Fruit fly (Drosophila melanogaster) whole organism, embryonic: Measurements from ENCODE around the gene CG42578.

Experiments
- Antp ChIP-seq: fragments of 200-800 bp; sonication (Bioruptor generic); optimal IDR thresholded peaks from 3 replicates; lab custom pipeline; 2016; ENCODE audit warnings: missing biosample characterization, missing genetic modification characterization
- Atf3 ChIP-seq: fragments of 200-800 bp; sonication (Bioruptor generic); optimal IDR thresholded peaks from 3 replicates; lab custom pipeline; 2016; ENCODE audit warnings: missing biosample characterization, missing genetic modification characterization
- Atf6 ChIP-seq: fragments of 200-800 bp; sonication (Bioruptor generic); IDR thresholded peaks from 2 replicates; pipeline ENCODE4 v1.3.6; 2022; ENCODE audit warnings: missing biosample characterization, missing genetic modification characterization
- CG10267 ChIP-seq: fragments of 200-800 bp; sonication (Bioruptor generic); optimal IDR thresholded peaks from 2 replicates; lab custom pipeline; 2018; ENCODE audit warnings: missing biosample characterization, mild to moderate bottlenecking, missing genetic modification characterization, moderate library complexity
- CG10321 ChIP-seq: fragments of 200-800 bp; sonication (Bioruptor generic); IDR thresholded peaks from 2 replicates; pipeline ENCODE4 v1.3.6; 2022; ENCODE audit warnings: missing biosample characterization, missing genetic modification characterization
- CG10366 ChIP-seq: fragments of 200-800 bp; sonication (Bioruptor generic); IDR thresholded peaks from 2 replicates; pipeline ENCODE4 v1.3.6; 2022; ENCODE audit warnings: missing biosample characterization, missing genetic modification characterization
- CG11085 ChIP-seq: fragments of 200-800 bp; sonication (Bioruptor generic); IDR thresholded peaks from 2 replicates; pipeline ENCODE4 v1.3.6; 2022; ENCODE audit warnings: missing biosample characterization, missing genetic modification characterization
- CG11247 ChIP-seq: fragments of 200-800 bp; sonication (Bioruptor generic); IDR thresholded peaks from 2 replicates; pipeline ENCODE4 v1.3.6; 2022; ENCODE audit warnings: missing biosample characterization, missing genetic modification characterization
- CG11723 ChIP-seq: fragments of 200-800 bp; sonication (Bioruptor generic); optimal IDR thresholded peaks from 2 replicates; lab custom pipeline; 2017; ENCODE audit warnings: missing biosample characterization, mild to moderate bottlenecking, missing genetic modification characterization
- CG12155 ChIP-seq: fragments of 200-800 bp; sonication (Bioruptor generic); optimal IDR thresholded peaks from 3 replicates; lab custom pipeline; 2016; ENCODE audit warnings: missing biosample characterization, missing genetic modification characterization
- CG13624 ChIP-seq: fragments of 200-800 bp; sonication (Bioruptor generic); optimal IDR thresholded peaks from 2 replicates; lab custom pipeline; 2016; ENCODE audit warnings: missing biosample characterization, missing genetic modification characterization
- CG18262 ChIP-seq: fragments of 200-800 bp; optimal IDR thresholded peaks from 3 replicates; lab custom pipeline; 2019; ENCODE audit warnings: missing biosample characterization, mild to moderate bottlenecking, missing genetic modification characterization, moderate library complexity
- CG2129 ChIP-seq: fragments of 200-800 bp; sonication (Bioruptor generic); IDR thresholded peaks from 2 replicates; pipeline ENCODE4 v1.3.6; 2022; ENCODE audit warnings: missing biosample characterization, missing genetic modification characterization; ENCODE audit not compliant: partially characterized antibody
- CG2712 ChIP-seq: fragments of 200-800 bp; optimal IDR thresholded peaks from 3 replicates; lab custom pipeline; 2019; ENCODE audit warnings: missing biosample characterization, mild to moderate bottlenecking, missing genetic modification characterization, moderate library complexity
- CG31365 ChIP-seq: fragments of 200-800 bp; sonication (Bioruptor generic); optimal IDR thresholded peaks from 2 replicates; lab custom pipeline; 2018; ENCODE audit warnings: missing biosample characterization, mild to moderate bottlenecking, missing genetic modification characterization
- CG31441 ChIP-seq: fragments of 200-800 bp; sonication (Bioruptor generic); IDR thresholded peaks from 2 replicates; pipeline ENCODE4 v1.3.6; 2022; ENCODE audit warnings: missing biosample characterization, missing genetic modification characterization
- CG32767 ChIP-seq: fragments of 200-800 bp; sonication (Bioruptor generic); IDR thresholded peaks from 2 replicates; pipeline ENCODE4 v1.3.6; 2022; ENCODE audit warnings: missing biosample characterization, missing genetic modification characterization
- CG3838 ChIP-seq: fragments of 200-800 bp; sonication (Bioruptor generic); optimal IDR thresholded peaks from 3 replicates; lab custom pipeline; 2016; ENCODE audit warnings: missing biosample characterization, missing genetic modification characterization
- CG6654 ChIP-seq: fragments of 200-800 bp; sonication (Bioruptor generic); optimal IDR thresholded peaks from 2 replicates; lab custom pipeline; 2017; ENCODE audit warnings: missing biosample characterization, mild to moderate bottlenecking, missing genetic modification characterization
- CG7357 ChIP-seq: fragments of 200-800 bp; sonication (Bioruptor generic); IDR thresholded peaks from 3 replicates; pipeline ENCODE4 v1.3.6; 2022; ENCODE audit warnings: missing biosample characterization, missing genetic modification characterization
- CG7839 ChIP-seq: fragments of 200-800 bp; sonication (Bioruptor generic); optimal IDR thresholded peaks from 3 replicates; lab custom pipeline; 2018; ENCODE audit warnings: missing biosample characterization, mild to moderate bottlenecking, missing genetic modification characterization, moderate library complexity
- Dref ChIP-seq: fragments of 200-800 bp; sonication (Bioruptor generic); IDR thresholded peaks from 2 replicates; pipeline ENCODE4 v1.3.6; 2022; ENCODE audit warnings: missing biosample characterization, missing genetic modification characterization
- ERR ChIP-seq: fragments of 200-800 bp; sonication (Bioruptor generic); optimal IDR thresholded peaks from 2 replicates; lab custom pipeline; 2016; ENCODE audit warnings: missing biosample characterization, missing genetic modification characterization
- Hsf ChIP-seq: fragments of 200-800 bp; sonication (Bioruptor generic); optimal IDR thresholded peaks from 3 replicates; lab custom pipeline; 2016; ENCODE audit warnings: missing biosample characterization, missing genetic modification characterization
- Mes4 ChIP-seq: fragments of 200-800 bp; sonication (Bioruptor generic); optimal IDR thresholded peaks from 2 replicates; lab custom pipeline; 2016; ENCODE audit warnings: missing biosample characterization, missing genetic modification characterization
- Oli ChIP-seq: fragments of 200-800 bp; sonication (Bioruptor generic); optimal IDR thresholded peaks from 2 replicates; lab custom pipeline; 2018; ENCODE audit warnings: missing biosample characterization, mild to moderate bottlenecking, missing genetic modification characterization, moderate library complexity
- Sox100B ChIP-seq: fragments of 200-800 bp; sonication (Bioruptor generic); optimal IDR thresholded peaks from 3 replicates; lab custom pipeline; 2018; ENCODE audit warnings: missing biosample characterization, mild to moderate bottlenecking, missing genetic modification characterization
- Sry-δ ChIP-seq: fragments of 200-800 bp; sonication (Bioruptor generic); optimal IDR thresholded peaks from 2 replicates; lab custom pipeline; 2016; ENCODE audit warnings: missing biosample characterization, missing genetic modification characterization
- Taf1 ChIP-seq: fragments of 200-800 bp; sonication (Bioruptor generic); IDR thresholded peaks from 2 replicates; pipeline ENCODE4 v1.3.6; 2022; ENCODE audit warnings: missing biosample characterization, missing genetic modification characterization
- ato ChIP-seq: fragments of 200-800 bp; sonication (Bioruptor generic); IDR thresholded peaks from 2 replicates; pipeline ENCODE4 v1.3.6; 2022; ENCODE audit warnings: missing biosample characterization, missing genetic modification characterization; ENCODE audit not compliant: partially characterized antibody
- btn ChIP-seq: fragments of 200-800 bp; sonication (Bioruptor generic); optimal IDR thresholded peaks from 2 replicates; lab custom pipeline; 2016; ENCODE audit warnings: missing biosample characterization, missing genetic modification characterization
- cad ChIP-seq: fragments of >200 bp; optimal IDR thresholded peaks from 2 replicates; lab custom pipeline; 2017; ENCODE audit warnings: missing biosample characterization, missing genetic modification characterization
- corto ChIP-seq: fragments of 200-800 bp; sonication (Bioruptor generic); optimal IDR thresholded peaks from 2 replicates; lab custom pipeline; 2016; ENCODE audit warnings: missing biosample characterization, mild to moderate bottlenecking, missing genetic modification characterization, moderate library complexity
- dmrt99B ChIP-seq: fragments of 200-800 bp; sonication (Bioruptor generic); optimal IDR thresholded peaks from 2 replicates; lab custom pipeline; 2018; ENCODE audit warnings: missing biosample characterization, mild to moderate bottlenecking, missing genetic modification characterization, moderate library complexity
- en ChIP-seq: fragments of 200-800 bp; sonication (Bioruptor generic); optimal IDR thresholded peaks from 2 replicates; lab custom pipeline; 2016; ENCODE audit warnings: missing biosample characterization, missing genetic modification characterization
- ftz-f1 ChIP-seq: fragments of 200-800 bp; sonication (Bioruptor generic); optimal IDR thresholded peaks from 2 replicates; lab custom pipeline; 2016; ENCODE audit warnings: missing biosample characterization, missing genetic modification characterization
- gem ChIP-seq: fragments of 200-800 bp; sonication (Bioruptor generic); optimal IDR thresholded peaks from 2 replicates; lab custom pipeline; 2019; ENCODE audit warnings: missing biosample characterization, mild to moderate bottlenecking, missing genetic modification characterization, moderate library complexity
- gsb-n ChIP-seq: fragments of 200-800 bp; sonication (Bioruptor generic); optimal IDR thresholded peaks from 3 replicates; lab custom pipeline; 2018; ENCODE audit warnings: missing biosample characterization, mild to moderate bottlenecking, missing genetic modification characterization
- kay ChIP-seq: fragments of 200-800 bp; sonication (Bioruptor generic); optimal IDR thresholded peaks from 2 replicates; lab custom pipeline; 2016; ENCODE audit warnings: missing biosample characterization, missing genetic modification characterization
- lilli ChIP-seq: fragments of 200-800 bp; sonication (Bioruptor generic); optimal IDR thresholded peaks from 3 replicates; lab custom pipeline; 2016; ENCODE audit warnings: missing biosample characterization, missing genetic modification characterization
- mirr ChIP-seq: fragments of 200-800 bp; sonication (Bioruptor generic); optimal IDR thresholded peaks from 3 replicates; lab custom pipeline; 2018; ENCODE audit warnings: missing biosample characterization, mild to moderate bottlenecking, missing genetic modification characterization
- nerfin-2 ChIP-seq: fragments of 200-800 bp; sonication (Bioruptor generic); IDR thresholded peaks from 2 replicates; pipeline ENCODE4 v1.3.6; 2022; ENCODE audit warnings: missing biosample characterization, missing genetic modification characterization; ENCODE audit not compliant: partially characterized antibody
- run ChIP-seq: fragments of 200-800 bp; sonication (Bioruptor generic); optimal IDR thresholded peaks from 3 replicates; lab custom pipeline; 2018; ENCODE audit warnings: missing biosample characterization, mild to moderate bottlenecking, missing genetic modification characterization
- schlank ChIP-seq: fragments of 200-800 bp; sonication (Bioruptor generic); optimal IDR thresholded peaks from 2 replicates; lab custom pipeline; 2018; ENCODE audit warnings: missing biosample characterization, mild to moderate bottlenecking, missing genetic modification characterization
- sob ChIP-seq: fragments of 200-800 bp; sonication (Bioruptor generic); IDR thresholded peaks from 2 replicates; pipeline ENCODE4 v1.3.6; 2022; ENCODE audit warnings: missing biosample characterization, missing genetic modification characterization
- sug ChIP-seq: fragments of 200-800 bp; optimal IDR thresholded peaks from 2 replicates; lab custom pipeline; 2019; ENCODE audit warnings: missing biosample characterization, mild to moderate bottlenecking, missing genetic modification characterization, moderate library complexity
- tll ChIP-seq, 2 experiments: fragments of 200-800 bp in 1 of 2; fragments of >200 bp in 1 of 2; sonication (Bioruptor generic) in 1 of 2; optimal IDR thresholded peaks; 2 replicates each; lab custom pipeline; 2017 to 2019; ENCODE audit warnings: missing biosample characterization in 2 of 2, missing genetic modification characterization in 2 of 2, mild to moderate bottlenecking in 1 of 2, moderate library complexity in 1 of 2
- ttk ChIP-seq: fragments of 200-800 bp; sonication (Bioruptor generic); IDR thresholded peaks from 2 replicates; pipeline ENCODE4 v2.1.2; 2022; ENCODE audit warnings: missing biosample characterization, missing genetic modification characterization
- unpg ChIP-seq: fragments of 200-800 bp; sonication (Bioruptor generic); optimal IDR thresholded peaks from 3 replicates; lab custom pipeline; 2018; ENCODE audit warnings: missing biosample characterization, mild to moderate bottlenecking, missing genetic modification characterization, moderate library complexity

CG42578 gene

dm6 chrX:20429482-20430204 is 16.5 kb upstream of the CG42578 start, which contains the start of the genes CG11710 and mal (continued):
- TF ChIP-seq Antp (GFP tag; lab: Kevin White, UChicago), result peak; percentile 50
- TF ChIP-seq cad (GFP tag; lab: Kevin White, UChicago), result no peak
- peak; percentile 83 for TF ChIP-seq CG31441 (GFP tag; lab: Robert Waterston, UW)
- peak; percentile 71 for TF ChIP-seq CG7357 (GFP tag; lab: Robert Waterston, UW)
- TF ChIP-seq unpg (GFP tag; lab: Kevin White, UChicago), result no peak
- TF ChIP-seq en, result peak; percentile 72
- TF ChIP-seq CG12155 (GFP tag; lab: Kevin White, UChicago), result peak; percentile 67
- peak; percentile 58 for TF ChIP-seq CG6654 (GFP tag; lab: Kevin White, UChicago)
- no peak for TF ChIP-seq Atf3 (GFP tag; lab: Kevin White, UChicago)
- TF ChIP-seq schlank (tag; lab: Kevin White, UChicago), result peak; percentile 2
- TF ChIP-seq corto, result no peak
- TF ChIP-seq Hsf, result peak; percentile 80
- TF ChIP-seq CG10366 (GFP tag; lab: Robert Waterston, UW), result peak; percentile 50; the same call in 1 of the 2 replicates
- TF ChIP-seq CG10267 (tag; lab: Kevin White, UChicago), result peak; percentile 78
- TF ChIP-seq CG11247 (GFP tag; lab: Robert Waterston, UW), result peak; percentile 45; the same call in 1 of the 2 replicates
- TF ChIP-seq ftz-f1 (GFP tag; lab: Kevin White, UChicago), result no peak
- peak; percentile 61 for TF ChIP-seq Dref (GFP tag; lab: Robert Waterston, UW)
- TF ChIP-seq run, result no peak
- TF ChIP-seq CG32767, result peak; percentile 59; the same call in 1 of the 2 replicates
- peak; percentile 84 for TF ChIP-seq CG2712
- TF ChIP-seq CG10321 (GFP tag; lab: Robert Waterston, UW), result no peak
- TF ChIP-seq ERR, result no peak
- no peak for TF ChIP-seq ato (GFP tag; lab: Robert Waterston, UW)
- TF ChIP-seq tll (GFP tag; optimal IDR thresholded peaks at IDR 0.05; lab: Kevin White, UChicago), result no peak
- TF ChIP-seq gem (tag; lab: Kevin White, UChicago), result no peak
- no peak for TF ChIP-seq Mes4 (GFP tag; lab: Kevin White, UChicago)
- peak; percentile 36 for TF ChIP-seq Sry-δ (GFP tag; lab: Kevin White, UChicago)
- TF ChIP-seq CG31365 (tag; lab: Kevin White, UChicago), result peak; percentile 71
- TF ChIP-seq kay (GFP tag; lab: Kevin White, UChicago), result peak; percentile 54
- peak; percentile 81 for TF ChIP-seq sug
- peak; percentile 23; the same call in 1 of the 2 replicates for TF ChIP-seq Taf1 (GFP tag; lab: Robert Waterston, UW)
- TF ChIP-seq Atf6 (GFP tag; lab: Robert Waterston, UW), result peak; percentile 83
- peak; percentile 86 for TF ChIP-seq CG18262
- no peak for TF ChIP-seq Sox100B (GFP tag; lab: Kevin White, UChicago)
- TF ChIP-seq nerfin-2 (GFP tag; lab: Robert Waterston, UW), result 0 out of 2 replicates have a peak, but pooled peaks have one; percentile 43
- no peak for TF ChIP-seq CG2129 (GFP tag; lab: Robert Waterston, UW)
- no peak for TF ChIP-seq CG11723
- TF ChIP-seq Oli (tag; lab: Kevin White, UChicago), result no peak
- TF ChIP-seq ttk, result peak; percentile 56; the same call in 1 of the 2 replicates
- TF ChIP-seq CG13624, result peak; percentile 88
- peak; percentile 90 for TF ChIP-seq CG7839 (tag; lab: Kevin White, UChicago)
- peak; percentile 14 for TF ChIP-seq btn (GFP tag; lab: Kevin White, UChicago)
- peak; percentile 47 for TF ChIP-seq CG3838 (GFP tag; lab: Kevin White, UChicago)
- TF ChIP-seq dmrt99B, result peak; percentile 87
- peak; percentile 78 for TF ChIP-seq sob (GFP tag; lab: Robert Waterston, UW)
- peak; percentile 80 for TF ChIP-seq mirr (GFP tag; lab: Kevin White, UChicago)
- TF ChIP-seq CG11085, result peak; percentile 57; the same call in 1 of the 2 replicates
- peak; percentile 75 for TF ChIP-seq lilli
- no peak for TF ChIP-seq gsb-n (tag; lab: Kevin White, UChicago)
